Worm (Caenorhabditis elegans) whole organism, late embryonic: ENCODE measurements around the gene vps-52.
A peak's percentile ranks its signal among the peaks of the same experiment; 100 is the strongest.

Experiments used
- C08G9.2 ChIP-seq: sonication (generic microtip); optimal IDR thresholded peaks from 2 replicates; lab custom pipeline; 2016; ENCODE audit warnings: mild to moderate bottlenecking, missing genetic modification characterization, moderate library complexity, missing compliant biosample characterization
- C38D4.7 ChIP-seq: fragments of 200-800 bp; sonication (Bioruptor generic); optimal IDR thresholded peaks from 2 replicates; lab custom pipeline; 2018; ENCODE audit warnings: mild to moderate bottlenecking, missing genetic modification characterization, moderate library complexity, missing compliant biosample characterization
- F13H6.1 ChIP-seq: sonication (generic microtip); optimal IDR thresholded peaks from 2 replicates; lab custom pipeline; 2016; ENCODE audit warnings: missing genetic modification characterization, missing compliant biosample characterization
- T23F11.4 ChIP-seq: fragments of 200-800 bp; sonication (Bioruptor generic); optimal IDR thresholded peaks from 2 replicates; lab custom pipeline; 2018; ENCODE audit warnings: mild to moderate bottlenecking, missing genetic modification characterization, missing compliant biosample characterization
- Y22D7AL.16 ChIP-seq: sonication (generic microtip); optimal IDR thresholded peaks from 2 replicates; lab custom pipeline; 2016; ENCODE audit warnings: missing genetic modification characterization, missing compliant biosample characterization
- ama-1 ChIP-seq: fragments of 150-350 bp; optimal IDR thresholded peaks from 2 replicates; lab custom pipeline; 2014
- ceh-18 ChIP-seq: sonication (generic microtip); optimal IDR thresholded peaks from 2 replicates; lab custom pipeline; 2016; ENCODE audit warnings: missing genetic modification characterization, missing compliant biosample characterization
- ceh-19 ChIP-seq: fragments of 200-800 bp; sonication (Bioruptor generic); optimal IDR thresholded peaks from 2 replicates; lab custom pipeline; 2018; ENCODE audit warnings: mild to moderate bottlenecking, missing genetic modification characterization, missing compliant biosample characterization
- ceh-2 ChIP-seq: sonication (generic microtip); optimal IDR thresholded peaks from 2 replicates; lab custom pipeline; 2016; ENCODE audit warnings: missing genotype, missing genetic modification characterization, missing compliant biosample characterization
- ceh-22 ChIP-seq: sonication (generic microtip); optimal IDR thresholded peaks from 2 replicates; lab custom pipeline; 2017; ENCODE audit warnings: missing biosample characterization, missing genetic modification characterization
- ceh-24 ChIP-seq: sonication (generic microtip); optimal IDR thresholded peaks from 2 replicates; lab custom pipeline; 2016; ENCODE audit warnings: mild to moderate bottlenecking, missing genetic modification characterization, missing compliant biosample characterization
- ceh-30 ChIP-seq: fragments of 150-350 bp; optimal IDR thresholded peaks from 2 replicates; lab custom pipeline; 2014; ENCODE audit warnings: missing biosample characterization, missing genetic modification characterization
- ceh-45 ChIP-seq: fragments of 200-800 bp; sonication (Bioruptor generic); IDR thresholded peaks from 2 replicates; pipeline ENCODE4 v1.3.6; 2022; ENCODE audit warnings: missing genetic modification reagents, missing genetic modification characterization, missing compliant biosample characterization
- ceh-48 ChIP-seq: sonication (generic microtip); optimal IDR thresholded peaks from 2 replicates; lab custom pipeline; 2016; ENCODE audit warnings: missing genetic modification characterization, inconsistent platforms, missing compliant biosample characterization
- ceh-9 ChIP-seq: sonication (generic microtip); optimal IDR thresholded peaks from 2 replicates; lab custom pipeline; 2016; ENCODE audit warnings: mild to moderate bottlenecking, missing genetic modification characterization, inconsistent platforms, missing compliant biosample characterization
- che-1 ChIP-seq: sonication (generic microtip); optimal IDR thresholded peaks from 2 replicates; lab custom pipeline; 2016; ENCODE audit warnings: mild to moderate bottlenecking, missing genetic modification characterization, missing compliant biosample characterization
- dmd-4 ChIP-seq: sonication (generic microtip); optimal IDR thresholded peaks from 2 replicates; lab custom pipeline; 2016; ENCODE audit warnings: borderline replicate concordance, missing genetic modification characterization, missing compliant biosample characterization
- elt-4 ChIP-seq: sonication (generic microtip); optimal IDR thresholded peaks from 2 replicates; lab custom pipeline; 2016; ENCODE audit warnings: missing genetic modification characterization, missing compliant biosample characterization
- ets-4 ChIP-seq: sonication (generic microtip); optimal IDR thresholded peaks from 2 replicates; lab custom pipeline; 2016; ENCODE audit warnings: missing genetic modification characterization, missing compliant biosample characterization
- eyg-1 ChIP-seq: sonication (generic microtip); optimal IDR thresholded peaks from 2 replicates; lab custom pipeline; 2016; ENCODE audit warnings: missing genotype, missing genetic modification characterization, missing compliant biosample characterization
- fkh-6 ChIP-seq: sonication (generic microtip); optimal IDR thresholded peaks from 2 replicates; lab custom pipeline; 2016; ENCODE audit warnings: missing genetic modification characterization, missing compliant biosample characterization
- gmeb-2 ChIP-seq: sonication (generic microtip); optimal IDR thresholded peaks from 2 replicates; lab custom pipeline; 2016; ENCODE audit warnings: missing genetic modification characterization, inconsistent platforms, missing compliant biosample characterization
- hlh-15 ChIP-seq: sonication (generic microtip); optimal IDR thresholded peaks from 2 replicates; lab custom pipeline; 2016; ENCODE audit warnings: missing genetic modification characterization, missing compliant biosample characterization
- hlh-6 ChIP-seq: sonication (generic microtip); optimal IDR thresholded peaks from 2 replicates; lab custom pipeline; 2016; ENCODE audit warnings: missing genotype, missing genetic modification characterization, missing compliant biosample characterization
- lin-11 ChIP-seq: fragments of 200-800 bp; sonication (Bioruptor generic); optimal IDR thresholded peaks from 2 replicates; lab custom pipeline; 2018; ENCODE audit warnings: mild to moderate bottlenecking, missing genetic modification characterization, missing compliant biosample characterization
- madf-2 ChIP-seq: sonication (generic microtip); optimal IDR thresholded peaks from 2 replicates; lab custom pipeline; 2017; ENCODE audit warnings: missing genetic modification characterization, missing compliant biosample characterization
- mec-3 ChIP-seq: sonication (generic microtip); optimal IDR thresholded peaks from 2 replicates; lab custom pipeline; 2016; ENCODE audit warnings: borderline replicate concordance, missing genetic modification characterization, missing compliant biosample characterization
- nhr-11 ChIP-seq: fragments of 150-350 bp; optimal IDR thresholded peaks from 2 replicates; lab custom pipeline; 2014; ENCODE audit warnings: missing biosample characterization, missing genetic modification characterization
- npax-4 ChIP-seq: sonication (generic microtip); optimal IDR thresholded peaks from 2 replicates; lab custom pipeline; 2016; ENCODE audit warnings: missing genetic modification characterization, missing compliant biosample characterization
- pat-9 ChIP-seq: fragments of 200-800 bp; sonication (Bioruptor generic); optimal IDR thresholded peaks from 2 replicates; lab custom pipeline; 2018; ENCODE audit warnings: mild to moderate bottlenecking, missing genetic modification characterization, moderate library complexity, missing compliant biosample characterization
- pha-4 ChIP-seq: fragments of 150-350 bp; optimal IDR thresholded peaks from 2 replicates; lab custom pipeline; 2018; ENCODE audit warnings: missing biosample characterization, missing genetic modification reagents, missing genetic modification characterization
- pqm-1 ChIP-seq: sonication (generic microtip); optimal IDR thresholded peaks from 2 replicates; lab custom pipeline; 2016; ENCODE audit warnings: missing genetic modification characterization, missing compliant biosample characterization
- pros-1 ChIP-seq: fragments of 150-350 bp; optimal IDR thresholded peaks from 2 replicates; lab custom pipeline; 2014; ENCODE audit warnings: missing biosample characterization, missing genetic modification reagents, missing genetic modification characterization
- rnt-1 ChIP-seq: sonication (generic microtip); optimal IDR thresholded peaks from 2 replicates; lab custom pipeline; 2016; ENCODE audit warnings: missing genetic modification characterization, missing compliant biosample characterization
- sdc-2 ChIP-seq: sonication (generic microtip); optimal IDR thresholded peaks from 2 replicates; lab custom pipeline; 2016; ENCODE audit warnings: missing genotype, missing genetic modification characterization, missing compliant biosample characterization
- sox-2 ChIP-seq: fragments of 200-800 bp; sonication (Bioruptor generic); IDR thresholded peaks from 2 replicates; pipeline ENCODE4 v1.3.6; 2022; ENCODE audit warnings: missing genetic modification reagents, missing genetic modification characterization, missing compliant biosample characterization
- sox-4 ChIP-seq: sonication (generic microtip); optimal IDR thresholded peaks from 2 replicates; lab custom pipeline; 2017; ENCODE audit warnings: mild to moderate bottlenecking, missing genetic modification characterization, inconsistent platforms, missing compliant biosample characterization
- tbx-2 ChIP-seq: sonication (generic microtip); optimal IDR thresholded peaks from 2 replicates; lab custom pipeline; 2016; ENCODE audit warnings: missing genetic modification characterization, missing compliant biosample characterization
- unc-3 ChIP-seq, 2 experiments: fragments of 200-800 bp in 1 of 2; sonication (Bioruptor generic) in 1 of 2; sonication (generic microtip) in 1 of 2; conservative IDR thresholded peaks in 1 of 2; optimal IDR thresholded peaks in 1 of 2; 2 replicates each; pipeline versions ENCODE4 v1.3.6 to Lab custom; 2016 to 2022; ENCODE audit warnings: missing compliant biosample characterization in 2 of 2, missing genetic modification characterization in 2 of 2, missing genetic modification reagents in 1 of 2
- unc-42 ChIP-seq: sonication (generic microtip); optimal IDR thresholded peaks from 2 replicates; lab custom pipeline; 2016; ENCODE audit warnings: missing genotype, missing genetic modification characterization, missing compliant biosample characterization
- unc-55 ChIP-seq: sonication (generic microtip); optimal IDR thresholded peaks from 2 replicates; lab custom pipeline; 2017; ENCODE audit warnings: missing biosample characterization, missing genetic modification reagents, missing genetic modification characterization
- zip-5 ChIP-seq: sonication (generic microtip); optimal IDR thresholded peaks from 2 replicates; lab custom pipeline; 2016; ENCODE audit warnings: missing genetic modification characterization, missing compliant biosample characterization
- ztf-16 ChIP-seq: sonication (generic microtip); optimal IDR thresholded peaks from 2 replicates; lab custom pipeline; 2017; ENCODE audit warnings: missing genetic modification characterization, missing compliant biosample characterization

Gene vps-52

ce11 chrX:7532632-7533031 is 32.5 kb upstream of the vps-52 start, which contains the start of gene ceh-14:
Gene ceh-14, minus strand, starts transcription at chrX:7532732.
- TF ChIP-seq unc-55 = no peak

ce11 chrX:7534454-7534853 is 30.7 kb upstream of the vps-52 start:
- TF ChIP-seq ceh-18 (no peak), sdc-2 (tag; lab: Kevin White, UChicago) (no peak), ceh-22 (no peak), ceh-24 (tag; lab: Kevin White, UChicago) (no peak), unc-3 (GFP tag; conservative IDR thresholded peaks at IDR 0.05; lab: Robert Waterston, UW) (no peak), unc-3 (tag; optimal IDR thresholded peaks at IDR 0.05; lab: Kevin White, UChicago) (no peak), eyg-1 (tag; lab: Kevin White, UChicago) (no peak), pha-4 (tag; lab: Kevin White, UChicago) (no peak), gmeb-2 (tag; lab: Kevin White, UChicago) (no peak), elt-4 (tag; lab: Kevin White, UChicago) (no peak), F13H6.1 (tag; lab: Kevin White, UChicago) (no peak), Y22D7AL.16 (tag; lab: Kevin White, UChicago) (no peak), ets-4 (no peak), pqm-1 (tag; lab: Kevin White, UChicago) (no peak), ceh-30 (tag; lab: Kevin White, UChicago) (no peak), ztf-16 (tag; lab: Kevin White, UChicago) (no peak), fkh-6 (tag; lab: Kevin White, UChicago) (no peak), zip-5 (tag; lab: Kevin White, UChicago) (no peak), npax-4 (no peak), ama-1 (lab: Kevin White, UChicago) (no peak), lin-11 (tag; lab: Kevin White, UChicago) (no peak)

DNA sequence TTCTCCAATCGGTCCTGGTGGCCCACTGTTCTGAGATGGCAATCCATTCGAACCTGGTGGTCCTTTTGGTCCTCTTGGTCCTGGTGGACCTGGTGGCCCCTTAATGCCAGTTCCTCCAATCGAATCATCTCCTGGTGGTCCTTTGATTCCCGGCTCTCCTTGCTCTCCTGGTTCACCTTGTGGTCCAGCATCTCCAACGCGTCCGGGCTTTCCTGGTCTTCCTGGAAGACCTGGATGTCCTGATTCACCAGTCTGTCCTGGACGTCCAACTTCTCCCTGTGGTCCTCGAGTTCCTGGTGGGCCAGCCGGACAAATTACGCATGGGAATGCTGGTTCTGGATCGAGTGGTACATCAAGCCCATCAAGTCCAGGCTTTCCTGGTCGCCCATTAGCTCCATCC is 28.3 kb upstream of the vps-52 start:
- TF ChIP-seq pat-9 (tag; lab: Kevin White, UChicago) = no peak
- peak; percentile 19 for TF ChIP-seq ceh-9 (tag; lab: Kevin White, UChicago)
- no peak for TF ChIP-seq elt-4 (tag; lab: Kevin White, UChicago)
- peak; percentile 43 for TF ChIP-seq hlh-6
- TF ChIP-seq lin-11 (tag; lab: Kevin White, UChicago) = no peak
- no peak for TF ChIP-seq sox-2 (GFP tag; lab: Robert Waterston, UW)

DNA sequence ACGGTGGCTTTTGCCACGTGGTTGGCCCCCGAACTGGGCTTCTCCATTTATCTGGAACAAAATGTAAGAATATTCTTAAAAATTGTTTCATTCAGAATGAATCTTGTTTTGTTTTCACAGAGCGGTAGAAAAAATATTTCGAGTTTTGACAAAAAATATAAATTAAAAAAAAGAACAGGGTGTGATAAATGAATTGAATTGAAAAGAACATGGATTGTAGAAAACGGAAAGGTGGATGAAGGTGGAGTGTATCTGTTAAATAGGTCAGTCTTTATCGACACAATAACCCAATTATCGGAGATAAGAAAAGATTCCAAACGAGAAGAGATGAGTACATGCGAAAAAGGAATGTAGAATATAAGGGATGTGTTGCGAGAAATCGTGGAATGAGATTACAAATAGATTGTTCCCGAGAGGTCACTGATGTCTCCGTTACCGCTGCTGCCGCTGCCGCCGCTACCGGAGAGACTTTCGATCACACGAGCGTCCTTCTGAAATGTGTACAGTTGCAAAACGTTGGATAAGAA is 27.3 kb upstream of the vps-52 start, which contains the start of gene dpy-7:
Gene dpy-7, minus strand, starts transcription at position 51 of the 527 bp plus-strand sequence.
- TF ChIP-seq mec-3 (no peak), ceh-45 (GFP tag; lab: Robert Waterston, UW) (no peak), C38D4.7 (GFP tag; lab: Kevin White, UChicago) (no peak), ceh-2 (no peak), tbx-2 (no peak), C08G9.2 (tag; lab: Kevin White, UChicago) (no peak), sdc-2 (tag; lab: Kevin White, UChicago) (no peak), dmd-4 (tag; lab: Kevin White, UChicago) (no peak), unc-42 (no peak)
- TF ChIP-seq, all 69 proteins: peak for 0

- no peak for TF ChIP-seq unc-55
- no peak for TF ChIP-seq ceh-19 (GFP tag; lab: Kevin White, UChicago)
- TF ChIP-seq ceh-48 (tag; lab: Kevin White, UChicago) = no peak
- TF ChIP-seq eyg-1 (tag; lab: Kevin White, UChicago) = no peak
- no peak for TF ChIP-seq che-1
- TF ChIP-seq tbx-2 = no peak
- no peak for TF ChIP-seq nhr-11 (tag; lab: Kevin White, UChicago)
- no peak for TF ChIP-seq ceh-18
- no peak for TF ChIP-seq fkh-6 (tag; lab: Kevin White, UChicago)
- TF ChIP-seq T23F11.4 (GFP tag; lab: Kevin White, UChicago) = no peak
- TF ChIP-seq ceh-24 (tag; lab: Kevin White, UChicago) = no peak
- TF ChIP-seq hlh-15 = no peak
- no peak for TF ChIP-seq pros-1 (tag; lab: Kevin White, UChicago)
- no peak for TF ChIP-seq rnt-1 (tag; lab: Kevin White, UChicago)
- no peak for TF ChIP-seq ets-4
- no peak for TF ChIP-seq sox-4 (tag; lab: Kevin White, UChicago)
- TF ChIP-seq elt-4 (tag; lab: Kevin White, UChicago) = no peak
- no peak for TF ChIP-seq ceh-9 (tag; lab: Kevin White, UChicago)
- TF ChIP-seq madf-2 (tag; lab: Kevin White, UChicago) = no peak
Observed at ce11 chrX:7540033-7540432, 25.1 kb upstream of the vps-52 start, which contains the start of gene glb-16. Gene glb-16, minus strand, starts transcription at chrX:7540133.
